Worm (Caenorhabditis elegans) whole organism, late embryonic: Measurements from ENCODE around the gene T22B2.3.

Source experiments
- C08G9.2 ChIP-seq: sonication (generic microtip); optimal IDR thresholded peaks from 2 replicates; lab custom pipeline; 2016; ENCODE audit warnings: mild to moderate bottlenecking, missing genetic modification characterization, moderate library complexity, missing compliant biosample characterization
- C38D4.7 ChIP-seq: fragments of 200-800 bp; sonication (Bioruptor generic); optimal IDR thresholded peaks from 2 replicates; lab custom pipeline; 2018; ENCODE audit warnings: mild to moderate bottlenecking, missing genetic modification characterization, moderate library complexity, missing compliant biosample characterization
- F13H6.1 ChIP-seq: sonication (generic microtip); optimal IDR thresholded peaks from 2 replicates; lab custom pipeline; 2016; ENCODE audit warnings: missing genetic modification characterization, missing compliant biosample characterization
- K02D7.2 ChIP-seq: sonication (generic microtip); optimal IDR thresholded peaks from 2 replicates; lab custom pipeline; 2017; ENCODE audit warnings: mild to moderate bottlenecking, missing genetic modification characterization, missing compliant biosample characterization
- K09A11.1 ChIP-seq: sonication (generic microtip); optimal IDR thresholded peaks from 2 replicates; lab custom pipeline; 2017; ENCODE audit warnings: antibody characterized with exemption, mild to moderate bottlenecking, missing genetic modification characterization, missing compliant biosample characterization; ENCODE audit not compliant: insufficient read depth
- Y22D7AL.16 ChIP-seq: sonication (generic microtip); optimal IDR thresholded peaks from 2 replicates; lab custom pipeline; 2016; ENCODE audit warnings: missing genetic modification characterization, missing compliant biosample characterization
- ceh-14 ChIP-seq: sonication (generic microtip); optimal IDR thresholded peaks from 2 replicates; lab custom pipeline; 2016; ENCODE audit warnings: missing genotype, missing genetic modification characterization, missing compliant biosample characterization
- ceh-18 ChIP-seq: sonication (generic microtip); optimal IDR thresholded peaks from 2 replicates; lab custom pipeline; 2016; ENCODE audit warnings: missing genetic modification characterization, missing compliant biosample characterization
- ceh-2 ChIP-seq: sonication (generic microtip); optimal IDR thresholded peaks from 2 replicates; lab custom pipeline; 2016; ENCODE audit warnings: missing genotype, missing genetic modification characterization, missing compliant biosample characterization
- ceh-31 ChIP-seq: sonication (generic microtip); optimal IDR thresholded peaks from 2 replicates; lab custom pipeline; 2016; ENCODE audit warnings: missing genetic modification characterization, missing compliant biosample characterization
- ceh-34 ChIP-seq: sonication (generic microtip); optimal IDR thresholded peaks from 2 replicates; lab custom pipeline; 2016; ENCODE audit warnings: mild to moderate bottlenecking, missing genetic modification characterization, missing compliant biosample characterization
- ceh-48 ChIP-seq: sonication (generic microtip); optimal IDR thresholded peaks from 2 replicates; lab custom pipeline; 2016; ENCODE audit warnings: missing genetic modification characterization, inconsistent platforms, missing compliant biosample characterization
- dmd-4 ChIP-seq: sonication (generic microtip); optimal IDR thresholded peaks from 2 replicates; lab custom pipeline; 2016; ENCODE audit warnings: borderline replicate concordance, missing genetic modification characterization, missing compliant biosample characterization
- dve-1 ChIP-seq: sonication (generic microtip); optimal IDR thresholded peaks from 2 replicates; lab custom pipeline; 2017; ENCODE audit warnings: antibody characterized with exemption, mild to moderate bottlenecking, missing genetic modification characterization, missing compliant biosample characterization
- elt-2 ChIP-seq: sonication (generic microtip); optimal IDR thresholded peaks from 2 replicates; lab custom pipeline; 2016; ENCODE audit warnings: missing genetic modification reagents, missing genetic modification characterization, missing compliant biosample characterization
- ets-4 ChIP-seq: sonication (generic microtip); optimal IDR thresholded peaks from 2 replicates; lab custom pipeline; 2016; ENCODE audit warnings: missing genetic modification characterization, missing compliant biosample characterization
- fax-1 ChIP-seq: sonication (generic microtip); optimal IDR thresholded peaks from 2 replicates; lab custom pipeline; 2016; ENCODE audit warnings: missing genotype, missing genetic modification characterization, missing compliant biosample characterization
- fkh-6 ChIP-seq: sonication (generic microtip); optimal IDR thresholded peaks from 2 replicates; lab custom pipeline; 2016; ENCODE audit warnings: missing genetic modification characterization, missing compliant biosample characterization
- gmeb-2 ChIP-seq: sonication (generic microtip); optimal IDR thresholded peaks from 2 replicates; lab custom pipeline; 2016; ENCODE audit warnings: missing genetic modification characterization, inconsistent platforms, missing compliant biosample characterization
- hlh-15 ChIP-seq: sonication (generic microtip); optimal IDR thresholded peaks from 2 replicates; lab custom pipeline; 2016; ENCODE audit warnings: missing genetic modification characterization, missing compliant biosample characterization
- lin-11 ChIP-seq: fragments of 200-800 bp; sonication (Bioruptor generic); optimal IDR thresholded peaks from 2 replicates; lab custom pipeline; 2018; ENCODE audit warnings: mild to moderate bottlenecking, missing genetic modification characterization, missing compliant biosample characterization
- madf-2 ChIP-seq: sonication (generic microtip); optimal IDR thresholded peaks from 2 replicates; lab custom pipeline; 2017; ENCODE audit warnings: missing genetic modification characterization, missing compliant biosample characterization
- nfya-1 ChIP-seq: sonication (generic microtip); optimal IDR thresholded peaks from 2 replicates; lab custom pipeline; 2017; ENCODE audit warnings: missing genetic modification characterization, mild to moderate bottlenecking, missing compliant biosample characterization, antibody characterized with exemption, moderate library complexity
- nhr-11 ChIP-seq: fragments of 150-350 bp; optimal IDR thresholded peaks from 2 replicates; lab custom pipeline; 2014; ENCODE audit warnings: missing biosample characterization, missing genetic modification characterization
- nhr-232 ChIP-seq: sonication (generic microtip); optimal IDR thresholded peaks from 2 replicates; lab custom pipeline; 2016; ENCODE audit warnings: missing genetic modification characterization, missing compliant biosample characterization
- odd-2 ChIP-seq: sonication (generic microtip); optimal IDR thresholded peaks from 2 replicates; lab custom pipeline; 2017; ENCODE audit warnings: antibody characterized with exemption, mild to moderate bottlenecking, missing genetic modification characterization, missing compliant biosample characterization
- pag-3 ChIP-seq: sonication (generic microtip); optimal IDR thresholded peaks from 2 replicates; lab custom pipeline; 2016; ENCODE audit warnings: missing compliant biosample characterization, missing genetic modification characterization, borderline replicate concordance
- pax-1 ChIP-seq: fragments of 150-350 bp; optimal IDR thresholded peaks from 2 replicates; lab custom pipeline; 2014; ENCODE audit warnings: missing biosample characterization, missing genetic modification characterization
- pha-2 ChIP-seq: sonication (generic microtip); optimal IDR thresholded peaks from 2 replicates; lab custom pipeline; 2017; ENCODE audit warnings: mild to moderate bottlenecking, missing genetic modification characterization, missing compliant biosample characterization
- pha-4 ChIP-seq: fragments of 150-350 bp; optimal IDR thresholded peaks from 2 replicates; lab custom pipeline; 2018; ENCODE audit warnings: missing biosample characterization, missing genetic modification reagents, missing genetic modification characterization
- pqm-1 ChIP-seq: sonication (generic microtip); optimal IDR thresholded peaks from 2 replicates; lab custom pipeline; 2016; ENCODE audit warnings: missing genetic modification characterization, missing compliant biosample characterization
- pros-1 ChIP-seq: fragments of 150-350 bp; optimal IDR thresholded peaks from 2 replicates; lab custom pipeline; 2014; ENCODE audit warnings: missing biosample characterization, missing genetic modification reagents, missing genetic modification characterization
- rnt-1 ChIP-seq: sonication (generic microtip); optimal IDR thresholded peaks from 2 replicates; lab custom pipeline; 2016; ENCODE audit warnings: missing genetic modification characterization, missing compliant biosample characterization
- tbx-2 ChIP-seq: sonication (generic microtip); optimal IDR thresholded peaks from 2 replicates; lab custom pipeline; 2016; ENCODE audit warnings: missing genetic modification characterization, missing compliant biosample characterization
- tbx-7 ChIP-seq: sonication (generic microtip); optimal IDR thresholded peaks from 2 replicates; lab custom pipeline; 2016; ENCODE audit warnings: missing genotype, missing genetic modification characterization, missing compliant biosample characterization
- ttx-3 ChIP-seq: sonication (generic microtip); optimal IDR thresholded peaks from 2 replicates; lab custom pipeline; 2016; ENCODE audit warnings: missing genetic modification reagents, missing genetic modification characterization, missing compliant biosample characterization
- unc-3 ChIP-seq, 2 experiments: fragments of 200-800 bp in 1 of 2; sonication (Bioruptor generic) in 1 of 2; sonication (generic microtip) in 1 of 2; conservative IDR thresholded peaks in 1 of 2; optimal IDR thresholded peaks in 1 of 2; 2 replicates each; pipeline versions ENCODE4 v1.3.6 to Lab custom; 2016 to 2022; ENCODE audit warnings: missing compliant biosample characterization in 2 of 2, missing genetic modification characterization in 2 of 2, missing genetic modification reagents in 1 of 2
- unc-42 ChIP-seq: sonication (generic microtip); optimal IDR thresholded peaks from 2 replicates; lab custom pipeline; 2016; ENCODE audit warnings: missing genotype, missing genetic modification characterization, missing compliant biosample characterization
- unc-55 ChIP-seq: sonication (generic microtip); optimal IDR thresholded peaks from 2 replicates; lab custom pipeline; 2017; ENCODE audit warnings: missing biosample characterization, missing genetic modification reagents, missing genetic modification characterization
- ztf-16 ChIP-seq: sonication (generic microtip); optimal IDR thresholded peaks from 2 replicates; lab custom pipeline; 2017; ENCODE audit warnings: missing genetic modification characterization, missing compliant biosample characterization

T22B2.3 gene

DNA sequence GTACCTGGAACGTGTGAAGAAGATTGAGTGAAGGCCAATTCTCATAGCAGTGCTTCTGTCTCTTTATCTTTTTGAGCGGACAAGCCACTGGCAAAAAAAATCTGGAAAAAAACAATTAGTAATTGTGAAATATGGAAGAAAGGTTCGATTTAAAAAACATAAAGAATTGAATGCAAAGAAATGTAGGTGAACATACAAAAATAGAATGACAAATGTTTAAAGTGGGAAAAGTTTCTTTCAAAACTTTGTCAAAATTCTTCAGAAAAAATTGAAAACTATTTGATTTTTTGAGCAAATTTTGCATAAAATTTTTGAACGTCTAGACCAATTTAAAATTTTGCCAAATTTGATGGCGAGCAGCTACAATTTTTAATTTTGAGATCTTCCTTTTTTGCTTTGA lies 26.1 kb downstream of the T22B2.3 start, which contains the start of gene ptp-4A2:
ptp-4A2 (minus strand) TSS at position 101 of the 400 bp plus-strand sequence.
- no peak for TF ChIP-seq pha-4 (tag; lab: Kevin White, UChicago)
- no peak for TF ChIP-seq ceh-34 (tag; lab: Kevin White, UChicago)
- TF ChIP-seq fax-1 (tag; lab: Kevin White, UChicago) = no peak
- TF ChIP-seq nhr-11 = no peak
- TF ChIP-seq pros-1 (tag; lab: Kevin White, UChicago) = no peak
- TF ChIP-seq dmd-4 (tag; lab: Kevin White, UChicago) = no peak

- peak; percentile 35 for TF ChIP-seq elt-2 (tag; lab: Kevin White, UChicago)
- TF ChIP-seq hlh-15 = no peak
- no peak for TF ChIP-seq madf-2
- no peak for TF ChIP-seq unc-3 (GFP tag; conservative IDR thresholded peaks at IDR 0.05; lab: Robert Waterston, UW)
- no peak for TF ChIP-seq unc-3 (tag; optimal IDR thresholded peaks at IDR 0.05; lab: Kevin White, UChicago)
- TF ChIP-seq ceh-18 (tag; lab: Kevin White, UChicago) = no peak
- TF ChIP-seq odd-2 (tag; lab: Kevin White, UChicago) = no peak
- no peak for TF ChIP-seq dve-1 (tag; lab: Kevin White, UChicago)
- TF ChIP-seq, all 69 proteins: peak for 1
Observed at ce11 chrX:3944073-3944472, 27.0 kb downstream of the T22B2.3 start.

DNA sequence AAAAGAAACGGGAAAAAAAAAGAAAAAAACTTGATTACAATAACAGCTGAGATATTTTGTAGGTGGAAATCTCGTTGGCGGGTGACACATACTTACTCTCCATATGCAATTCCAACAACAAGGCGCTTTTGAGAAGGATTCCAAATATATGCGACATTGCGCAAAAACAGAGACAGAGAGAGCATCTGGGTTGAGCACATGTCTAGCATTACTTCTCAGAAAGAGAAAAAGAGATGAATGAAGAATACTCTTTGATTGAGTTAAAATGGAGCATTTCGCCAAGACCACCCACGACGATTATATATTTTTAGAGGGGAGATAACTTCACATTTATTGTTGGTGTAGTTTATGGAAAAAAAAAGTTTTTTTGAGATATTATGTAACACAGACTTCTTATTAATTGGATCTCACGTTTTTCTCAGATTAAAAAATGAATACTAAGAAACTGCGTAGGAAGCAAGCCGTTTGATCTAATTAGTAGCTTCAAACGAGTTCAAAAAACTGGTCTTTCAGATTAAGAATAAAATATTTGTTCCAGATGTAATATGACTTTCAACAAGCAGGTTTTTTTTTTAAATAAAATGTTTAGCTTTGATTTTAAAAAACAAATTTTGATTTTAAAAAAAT lies 28.0 kb downstream of the T22B2.3 start:
- TF ChIP-seq unc-42 (tag; lab: Kevin White, UChicago) = peak; percentile 38
- TF ChIP-seq pqm-1 (tag; lab: Kevin White, UChicago) = no peak

DNA sequence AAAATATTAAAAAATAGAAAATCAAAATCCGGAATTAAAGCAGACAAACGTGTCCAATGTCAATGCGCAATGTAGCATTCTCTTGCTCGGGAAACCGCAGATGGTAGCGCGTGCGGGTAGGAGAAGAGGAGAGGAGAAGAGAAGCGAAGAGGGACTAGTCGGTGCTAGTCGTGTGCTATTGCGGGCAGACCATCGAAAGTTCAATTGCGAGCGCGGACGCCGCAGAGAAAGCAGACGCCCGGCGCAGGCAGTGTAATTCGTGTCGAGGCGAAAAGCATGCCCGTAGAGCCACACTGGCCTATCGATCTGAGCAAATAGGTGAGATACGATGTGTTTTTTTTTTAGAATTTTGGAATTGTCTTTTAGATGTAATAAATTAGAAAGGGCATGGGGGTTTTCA lies 28.6 kb downstream of the T22B2.3 start:
- TF ChIP-seq gmeb-2 (tag; lab: Kevin White, UChicago) (no peak), tbx-2 (tag; lab: Kevin White, UChicago) (peak; percentile 66), unc-55 (peak; percentile 23), ceh-34 (tag; lab: Kevin White, UChicago) (peak; percentile 55), Y22D7AL.16 (tag; lab: Kevin White, UChicago) (no peak), nfya-1 (tag; lab: Kevin White, UChicago) (peak; percentile 57), tbx-7 (tag; lab: Kevin White, UChicago) (no peak), lin-11 (tag; lab: Kevin White, UChicago) (no peak), ceh-31 (tag; lab: Kevin White, UChicago) (peak; percentile 48), pha-2 (peak; percentile 49), pax-1 (tag; lab: Kevin White, UChicago) (no peak), ceh-18 (tag; lab: Kevin White, UChicago) (peak; percentile 63), ceh-14 (tag; lab: Kevin White, UChicago) (no peak), C38D4.7 (no peak), unc-42 (tag; lab: Kevin White, UChicago) (peak; percentile 42), rnt-1 (peak; percentile 50), ets-4 (tag; lab: Kevin White, UChicago) (no peak), ztf-16 (tag; lab: Kevin White, UChicago) (no peak), ceh-2 (tag; lab: Kevin White, UChicago) (peak; percentile 16), F13H6.1 (tag; lab: Kevin White, UChicago) (peak; percentile 40), ceh-48 (tag; lab: Kevin White, UChicago) (peak; percentile 60), ttx-3 (no peak)

ce11 chrX:3949026-3949425 lies 31.9 kb downstream of the T22B2.3 start:
- TF ChIP-seq ceh-31 (tag; lab: Kevin White, UChicago) (no peak), nhr-232 (tag; lab: Kevin White, UChicago) (no peak), ceh-48 (tag; lab: Kevin White, UChicago) (no peak), ceh-2 (tag; lab: Kevin White, UChicago) (no peak), ceh-18 (tag; lab: Kevin White, UChicago) (no peak), unc-42 (tag; lab: Kevin White, UChicago) (no peak), pag-3 (tag; lab: Kevin White, UChicago) (no peak), F13H6.1 (tag; lab: Kevin White, UChicago) (no peak), ets-4 (tag; lab: Kevin White, UChicago) (no peak), C38D4.7 (no peak), C08G9.2 (no peak), ttx-3 (no peak), K02D7.2 (no peak), fkh-6 (tag; lab: Kevin White, UChicago) (no peak), K09A11.1 (no peak), lin-11 (tag; lab: Kevin White, UChicago) (no peak), hlh-15 (no peak), unc-55 (no peak), odd-2 (tag; lab: Kevin White, UChicago) (no peak)
